Fruit fly (Drosophila melanogaster) whole organism, pupa: Measurements from ENCODE around the gene CG31955.

ENCODE experiments used
- CG13204 ChIP-seq: fragments of 200-800 bp; sonication (Bioruptor generic); optimal IDR thresholded peaks from 2 replicates; lab custom pipeline; 2018; ENCODE audit warnings: missing biosample characterization, mild to moderate bottlenecking, missing genetic modification characterization, moderate library complexity
- CG17806 ChIP-seq: fragments of 200-800 bp; sonication (Bioruptor generic); optimal IDR thresholded peaks from 2 replicates; lab custom pipeline; 2018; ENCODE audit warnings: missing biosample characterization, mild to moderate bottlenecking, missing genetic modification characterization, moderate library complexity
- CG32121 ChIP-seq: fragments of 200-800 bp; sonication (Bioruptor generic); IDR thresholded peaks from 2 replicates; pipeline ENCODE4 v1.3.6; 2022; ENCODE audit warnings: missing biosample characterization, missing genetic modification characterization
- CG34367 ChIP-seq: fragments of 200-800 bp; sonication (Bioruptor generic); optimal IDR thresholded peaks from 2 replicates; lab custom pipeline; 2018; ENCODE audit warnings: missing biosample characterization, mild to moderate bottlenecking, missing genetic modification characterization
- CG9948 ChIP-seq: fragments of 200-800 bp; sonication (Bioruptor generic); optimal IDR thresholded peaks from 2 replicates; lab custom pipeline; 2018; ENCODE audit warnings: missing biosample characterization, mild to moderate bottlenecking, missing genetic modification characterization, moderate library complexity
- Pif1A ChIP-seq: fragments of 200-800 bp; sonication (Bioruptor generic); optimal IDR thresholded peaks from 3 replicates; lab custom pipeline; 2016; ENCODE audit warnings: missing biosample characterization, missing genetic modification characterization
- fd96Ca ChIP-seq: fragments of 200-800 bp; sonication (Bioruptor generic); IDR thresholded peaks from 3 replicates; pipeline ENCODE4 v1.3.6; 2022; ENCODE audit warnings: missing biosample characterization, missing genetic modification characterization
- gl ChIP-seq: fragments of 200-800 bp; sonication (Bioruptor generic); optimal IDR thresholded peaks from 2 replicates; lab custom pipeline; 2018; ENCODE audit warnings: missing biosample characterization, mild to moderate bottlenecking, missing genetic modification characterization

DNA sequence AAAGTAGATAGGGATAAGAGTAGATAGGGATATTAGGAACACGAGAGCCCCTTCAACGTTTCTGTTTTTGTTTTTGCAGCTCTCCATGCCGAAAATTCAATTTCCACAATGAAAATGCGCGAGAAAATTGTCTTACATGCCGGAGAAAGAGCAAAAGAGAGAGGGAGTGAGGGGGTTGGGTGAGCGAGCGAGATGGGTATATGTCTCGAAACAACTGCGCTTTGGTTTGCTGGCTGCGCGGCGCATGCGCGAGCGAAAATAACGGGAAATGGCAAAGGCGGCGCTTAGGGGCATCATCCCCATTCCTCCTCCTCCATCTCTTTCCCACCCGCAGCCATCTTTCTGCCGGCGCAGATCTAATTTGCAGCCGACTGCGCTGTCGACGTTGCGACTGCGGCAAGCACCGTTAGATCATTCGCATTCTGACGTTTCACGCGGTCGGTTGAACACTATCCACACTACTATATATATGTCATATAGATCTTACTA lies 50.6 kb downstream of the CG31955 start, which contains the start of gene Drgx:
- TF ChIP-seq fd96Ca (GFP tag; lab: Robert Waterston, UW), result no peak
- TF ChIP-seq CG13204, result no peak
- no peak for TF ChIP-seq CG9948 (tag; lab: Kevin White, UChicago)
- TF ChIP-seq CG17806 (tag; lab: Kevin White, UChicago), result no peak
- TF ChIP-seq CG34367 (tag; lab: Kevin White, UChicago), result no peak
- TF ChIP-seq Pif1A (GFP tag; lab: Kevin White, UChicago), result no peak
- peak; percentile 20; the same call in 1 of the 2 replicates for TF ChIP-seq CG32121
- no peak for TF ChIP-seq gl (tag; lab: Kevin White, UChicago)
